Fruit fly (Drosophila melanogaster) whole organism, wandering third instar larva: ENCODE results near the gene Rdh.
A peak's percentile ranks its signal among the peaks of the same experiment; 100 is the strongest.

ENCODE experiments used
- Abd-B ChIP-seq: fragments of >200 bp; optimal IDR thresholded peaks from 2 replicates; lab custom pipeline; 2017; ENCODE audit warnings: missing biosample characterization, missing genetic modification characterization
- CG32264 ChIP-seq: fragments of 200-800 bp; sonication (Bioruptor generic); optimal IDR thresholded peaks from 2 replicates; lab custom pipeline; 2016; ENCODE audit warnings: missing biosample characterization, missing genetic modification characterization
- CrebA ChIP-seq: fragments of 200-800 bp; sonication (Bioruptor generic); optimal IDR thresholded peaks from 2 replicates; lab custom pipeline; 2016; ENCODE audit warnings: missing biosample characterization, mild to moderate bottlenecking, missing genetic modification characterization, borderline replicate concordance
- Dfd ChIP-seq: fragments of >200 bp; optimal IDR thresholded peaks from 2 replicates; lab custom pipeline; 2017; ENCODE audit warnings: missing biosample characterization, missing genetic modification characterization
- Dif ChIP-seq: fragments of 200-275, 200-300 bp; sonication (Bioruptor generic); optimal IDR thresholded peaks from 2 replicates; lab custom pipeline; 2018; ENCODE audit warnings: missing biosample characterization, missing genetic modification characterization; ENCODE audit not compliant: partially characterized antibody
- GATAd ChIP-seq: sonication (Bioruptor generic); optimal IDR thresholded peaks from 2 replicates; lab custom pipeline; 2016; ENCODE audit warnings: missing biosample characterization, missing genetic modification characterization
- HLH106 ChIP-seq: fragments of 200-800 bp; optimal IDR thresholded peaks from 3 replicates; lab custom pipeline; 2019; ENCODE audit warnings: missing biosample characterization, mild to moderate bottlenecking, missing genetic modification characterization, moderate library complexity
- Hnf4 ChIP-seq: fragments of 200-800 bp; sonication (Bioruptor generic); optimal IDR thresholded peaks from 2 replicates; lab custom pipeline; 2016; ENCODE audit warnings: missing biosample characterization, mild to moderate bottlenecking, missing genetic modification characterization
- Hr78 ChIP-seq: fragments of >200 bp; optimal IDR thresholded peaks from 2 replicates; lab custom pipeline; 2017; ENCODE audit warnings: missing biosample characterization, missing genetic modification characterization
- Hr83 ChIP-seq: fragments of 200-300 bp; sonication (Bioruptor generic); optimal IDR thresholded peaks from 2 replicates; lab custom pipeline; 2016; ENCODE audit warnings: missing biosample characterization, mild to moderate bottlenecking, missing genetic modification characterization, moderate library complexity; ENCODE audit not compliant: poor library complexity, severe bottlenecking
- Jra ChIP-seq: sonication (Bioruptor generic); optimal IDR thresholded peaks from 2 replicates; lab custom pipeline; 2016; ENCODE audit warnings: missing biosample characterization, missing genetic modification characterization
- N ChIP-seq: fragments of >200 bp; optimal IDR thresholded peaks from 2 replicates; lab custom pipeline; 2018; ENCODE audit warnings: missing biosample characterization, missing external identifiers, missing genetic modification characterization
- OdsH ChIP-seq: fragments of 200-800 bp; sonication (Bioruptor generic); optimal IDR thresholded peaks from 2 replicates; lab custom pipeline; 2016; ENCODE audit warnings: missing biosample characterization, mild to moderate bottlenecking, missing genetic modification characterization
- Rel ChIP-seq, 2 experiments: fragments of 200-800 bp; sonication (Bioruptor generic) in 1 of 2; optimal IDR thresholded peaks; 2 replicates in 1 of 2; 3 replicates in 1 of 2; lab custom pipeline; 2016 to 2019; ENCODE audit warnings: mild to moderate bottlenecking in 2 of 2, missing biosample characterization in 2 of 2, missing genetic modification characterization in 2 of 2, moderate library complexity in 1 of 2
- Sp1 ChIP-seq: fragments of 200-800 bp; sonication (Bioruptor generic); optimal IDR thresholded peaks from 3 replicates; lab custom pipeline; 2019; ENCODE audit warnings: missing biosample characterization, mild to moderate bottlenecking, missing genetic modification characterization, moderate library complexity
- Vsx2 ChIP-seq: fragments of 200-300, 225-300 bp; sonication (Bioruptor generic); optimal IDR thresholded peaks from 2 replicates; lab custom pipeline; 2018; ENCODE audit warnings: missing biosample characterization, missing genetic modification characterization; ENCODE audit not compliant: partially characterized antibody
- br ChIP-seq: fragments of 200-800 bp; sonication (Bioruptor generic); optimal IDR thresholded peaks from 2 replicates; lab custom pipeline; 2016; ENCODE audit warnings: missing biosample characterization, missing genetic modification characterization
- brk ChIP-seq: fragments of 200-800 bp; sonication (Bioruptor generic); optimal IDR thresholded peaks from 2 replicates; lab custom pipeline; 2016; ENCODE audit warnings: missing biosample characterization, mild to moderate bottlenecking, missing genetic modification characterization
- dl ChIP-seq, 2 experiments: fragments of 175-275, 200-275 bp in 1 of 2; fragments of 200-275 bp in 1 of 2; sonication (Bioruptor generic); optimal IDR thresholded peaks; lab custom pipeline; 2018; ENCODE audit warnings: mild to moderate bottlenecking in 2 of 2, missing biosample characterization in 2 of 2, missing genetic modification characterization in 2 of 2, moderate library complexity in 2 of 2; ENCODE audit not compliant: partially characterized antibody in 2 of 2, insufficient read depth in 1 of 2
- dmrt93B ChIP-seq: fragments of 200-800 bp; sonication (Bioruptor generic); optimal IDR thresholded peaks from 2 replicates; lab custom pipeline; 2018; ENCODE audit warnings: missing biosample characterization, mild to moderate bottlenecking, missing genetic modification characterization
- ey ChIP-seq: fragments of 200-800 bp; sonication (Bioruptor generic); optimal IDR thresholded peaks from 2 replicates; lab custom pipeline; 2016; ENCODE audit warnings: missing biosample characterization, missing genetic modification characterization
- foxo ChIP-seq, 2 experiments: fragments of 200-800 bp; sonication (Bioruptor generic); optimal IDR thresholded peaks; 2 replicates in 1 of 2; 3 replicates in 1 of 2; lab custom pipeline; 2016 to 2017; ENCODE audit warnings: missing biosample characterization in 2 of 2, missing genetic modification characterization in 2 of 2
- fru ChIP-seq: fragments of 200-800 bp; sonication (Bioruptor generic); optimal IDR thresholded peaks from 3 replicates; lab custom pipeline; 2016; ENCODE audit warnings: missing biosample characterization, mild to moderate bottlenecking, missing genetic modification characterization
- h ChIP-seq: fragments of 200-800 bp; sonication (Bioruptor generic); optimal IDR thresholded peaks from 3 replicates; lab custom pipeline; 2016; ENCODE audit warnings: missing biosample characterization, mild to moderate bottlenecking, missing genetic modification characterization
- jim ChIP-seq: fragments of 175-275, 200-325 bp; sonication (Bioruptor generic); optimal IDR thresholded peaks from 2 replicates; lab custom pipeline; 2016; ENCODE audit warnings: missing biosample characterization, mild to moderate bottlenecking, missing genetic modification characterization
- lola ChIP-seq: fragments of >200 bp; optimal IDR thresholded peaks from 2 replicates; lab custom pipeline; 2017; ENCODE audit warnings: missing biosample characterization, missing genetic modification characterization
- pan ChIP-seq: fragments of >200 bp; optimal IDR thresholded peaks from 2 replicates; lab custom pipeline; 2017
- psq ChIP-seq: fragments of 200-800 bp; sonication (Bioruptor generic); optimal IDR thresholded peaks from 3 replicates; lab custom pipeline; 2017; ENCODE audit warnings: missing biosample characterization, mild to moderate bottlenecking, missing genetic modification characterization, moderate library complexity
- rgr ChIP-seq: fragments of 200-800 bp; sonication (Bioruptor generic); optimal IDR thresholded peaks from 3 replicates; lab custom pipeline; 2016; ENCODE audit warnings: missing biosample characterization, mild to moderate bottlenecking, missing genetic modification characterization
- sage ChIP-seq: fragments of 200-800 bp; sonication (Bioruptor generic); optimal IDR thresholded peaks from 2 replicates; lab custom pipeline; 2016; ENCODE audit warnings: missing biosample characterization, mild to moderate bottlenecking, missing genetic modification characterization
- sv ChIP-seq: fragments of 200-800 bp; sonication (Bioruptor generic); optimal IDR thresholded peaks from 3 replicates; lab custom pipeline; 2016; ENCODE audit warnings: missing biosample characterization, missing genetic modification characterization
- tai ChIP-seq: sonication (Bioruptor generic); optimal IDR thresholded peaks from 2 replicates; lab custom pipeline; 2016; ENCODE audit warnings: missing biosample characterization, missing genetic modification characterization
- usp ChIP-seq: fragments of >200 bp; optimal IDR thresholded peaks from 2 replicates; lab custom pipeline; 2017; ENCODE audit warnings: missing biosample characterization, missing genetic modification characterization
- woc ChIP-seq: sonication (Bioruptor generic); optimal IDR thresholded peaks from 2 replicates; lab custom pipeline; 2016; ENCODE audit warnings: missing biosample characterization, mild to moderate bottlenecking, missing genetic modification characterization

Gene Rdh

dm6 chr3L:3868014-3868413 lies 42.8 kb downstream of the Rdh start:
- TF ChIP-seq Abd-B (GFP tag; lab: Kevin White, UChicago) (no peak), tai (GFP tag; lab: Kevin White, UChicago) (peak; percentile 20), sage (peak; percentile 25), GATAd (GFP tag; lab: Kevin White, UChicago) (no peak), rgr (GFP tag; lab: Kevin White, UChicago) (peak; percentile 79), HLH106 (tag; lab: Kevin White, UChicago) (peak; percentile 80), Hnf4 (GFP tag; lab: Kevin White, UChicago) (peak; percentile 82), brk (GFP tag; lab: Kevin White, UChicago) (peak; percentile 66), Dfd (GFP tag; lab: Kevin White, UChicago) (peak; percentile 20), OdsH (peak; percentile 76), woc (GFP tag; lab: Kevin White, UChicago) (peak; percentile 73), ey (GFP tag; lab: Kevin White, UChicago) (peak; percentile 84), Jra (GFP tag; lab: Kevin White, UChicago) (peak; percentile 58), Rel (GFP tag; optimal IDR thresholded peaks at IDR 0.05; lab: Kevin White, UChicago) (peak; percentile 57), Rel (tag; optimal IDR thresholded peaks at IDR 0.05; lab: Kevin White, UChicago) (peak; percentile 35), pan (lab: Kevin White, UChicago) (no peak), Hr83 (GFP tag; lab: Kevin White, UChicago) (no peak), fru (GFP tag; lab: Kevin White, UChicago) (peak; percentile 83), N (GFP tag; lab: Kevin White, UChicago) (no peak), CrebA (GFP tag; lab: Kevin White, UChicago) (no peak), br (GFP tag; lab: Kevin White, UChicago) (peak; percentile 79), dmrt93B (peak; percentile 20), Sp1 (peak; percentile 79), CG32264 (GFP tag; lab: Kevin White, UChicago) (peak; percentile 59), h (GFP tag; lab: Kevin White, UChicago) (peak; percentile 89), sv (GFP tag; lab: Kevin White, UChicago) (no peak), Dif (GFP tag; lab: Kevin White, UChicago) (no peak), foxo (GFP tag; optimal IDR thresholded peaks at IDR 0.05; lab: Kevin White, UChicago) (peak; percentile 15 to 80), psq (peak; percentile 67), Vsx2 (no peak)
- TF ChIP-seq, all 38 proteins: peak for 20

- TF ChIP-seq GATAd (GFP tag; lab: Kevin White, UChicago) (no peak), Vsx2 (no peak), usp (GFP tag; lab: Kevin White, UChicago) (no peak), dl (GFP tag; optimal IDR thresholded peaks at IDR 0.05; lab: Kevin White, UChicago; ENCODE audit: insufficient read depth in 1 of 2, partially characterized antibody in 2 of 2) (no peak), ey (GFP tag; lab: Kevin White, UChicago) (no peak), Dif (GFP tag; lab: Kevin White, UChicago) (no peak)
Observed at dm6 chr3L:3871284-3871683, 46.0 kb downstream of the Rdh start.

- TF ChIP-seq h (GFP tag; lab: Kevin White, UChicago) (no peak), tai (GFP tag; lab: Kevin White, UChicago) (no peak), dl (GFP tag; optimal IDR thresholded peaks at IDR 0.05; lab: Kevin White, UChicago; ENCODE audit: insufficient read depth in 1 of 2, partially characterized antibody in 2 of 2) (no peak), br (GFP tag; lab: Kevin White, UChicago) (no peak), lola (GFP tag; lab: Kevin White, UChicago) (no peak), jim (GFP tag; lab: Kevin White, UChicago) (no peak), CrebA (GFP tag; lab: Kevin White, UChicago) (no peak), usp (GFP tag; lab: Kevin White, UChicago) (no peak), Dif (GFP tag; lab: Kevin White, UChicago) (no peak), Hr78 (GFP tag; lab: Kevin White, UChicago) (no peak), Sp1 (no peak)
Observed at dm6 chr3L:3873094-3873493, 47.8 kb downstream of the Rdh start.
